In the genomic region with DNA sequence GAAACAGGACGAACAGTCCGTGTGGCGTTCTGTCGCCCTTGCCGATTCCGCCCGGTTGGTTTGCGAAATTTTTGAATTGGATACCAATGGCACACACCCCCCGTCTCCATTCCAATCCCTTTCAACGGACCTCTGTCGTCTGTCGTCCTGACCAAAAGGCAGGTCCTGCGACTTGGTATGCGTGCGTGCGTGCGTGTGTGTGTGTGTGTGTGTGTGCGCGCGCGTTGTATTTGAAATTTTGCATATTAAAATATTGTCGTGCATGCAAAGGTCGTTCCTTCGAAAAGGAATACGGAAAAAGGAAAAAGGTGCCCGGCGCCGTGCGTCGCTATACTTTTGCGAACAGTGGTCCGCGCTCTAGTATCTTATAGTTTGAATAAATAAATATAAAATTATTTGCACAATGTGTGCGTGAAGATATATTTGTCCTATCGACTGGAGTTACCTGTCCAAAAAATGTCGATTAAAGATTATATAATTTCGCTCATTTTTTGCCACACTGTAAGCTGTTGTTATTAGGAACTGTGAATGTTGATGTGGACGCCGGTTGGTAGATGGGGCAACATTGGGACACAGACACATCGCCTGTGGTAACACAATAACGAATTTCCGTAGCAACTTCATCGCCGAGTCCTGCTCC, we compare ENCODE assay signal across 1 fruit fly cellular context.
TF ChIP-seq lines count a peak whose summit lies in the region.

No protein-coding gene starts in this region.

TF ChIP-seq in whole organism, embryonic, 481 proteins besides CTCF, POLR2A, EP300 and RAD21 (continued from another document):
- TF ChIP-seq bbx (GFP tag; IDR thresholded peaks at IDR 0.05; lab: Robert Waterston, UW; ENCODE audit: partially characterized antibody), result no peak
- TF ChIP-seq gcm (GFP tag; optimal IDR thresholded peaks at IDR 0.05; lab: Kevin White, UChicago), result no peak
- TF ChIP-seq CG14014 (GFP tag; IDR thresholded peaks at IDR 0.05; lab: Robert Waterston, UW), result no peak
- no peak for TF ChIP-seq ssp (GFP tag; IDR thresholded peaks at IDR 0.05; lab: Robert Waterston, UW)
- TF ChIP-seq Ravus (GFP tag; IDR thresholded peaks at IDR 0.05; lab: Robert Waterston, UW), result no peak
- peak in 1 of 2 experiments; percentile 12 for TF ChIP-seq bsh (GFP tag; optimal IDR thresholded peaks at IDR 0.05; lab: Kevin White, UChicago)
- 0 out of 2 replicates have a peak, but pooled peaks have one; percentile 21 for TF ChIP-seq ttk (GFP tag; IDR thresholded peaks at IDR 0.05; lab: Robert Waterston, UW)
- no peak for TF ChIP-seq CG11695 (GFP tag; IDR thresholded peaks at IDR 0.05; lab: Robert Waterston, UW)
- no peak for TF ChIP-seq CG14710 (tag; optimal IDR thresholded peaks at IDR 0.05; lab: Kevin White, UChicago)
- TF ChIP-seq cwo (GFP tag; optimal IDR thresholded peaks at IDR 0.05; lab: Kevin White, UChicago), result no peak
- no peak for TF ChIP-seq Fer2 (tag; optimal IDR thresholded peaks at IDR 0.05; lab: Kevin White, UChicago)
- TF ChIP-seq pho (GFP tag; optimal IDR thresholded peaks at IDR 0.05; lab: Kevin White, UChicago), result no peak
- no peak for TF ChIP-seq prd (optimal IDR thresholded peaks at IDR 0.05; lab: Kevin White, UChicago)
- TF ChIP-seq prd (GFP tag; IDR thresholded peaks at IDR 0.05; lab: Robert Waterston, UW), result peak; percentile 58; the same call in 2 of the 3 replicates
